Fruit fly (Drosophila melanogaster) whole organism, embryonic: Measurements from ENCODE around the gene CG17816.

Source experiments
- Asciz ChIP-seq: fragments of 200-800 bp; sonication (Bioruptor generic); optimal IDR thresholded peaks from 2 replicates; lab custom pipeline; 2017; ENCODE audit warnings: missing biosample characterization, mild to moderate bottlenecking, missing genetic modification characterization, missing genetic modification reagents
- B-H2 ChIP-seq: fragments of 200-800 bp; sonication (Bioruptor generic); optimal IDR thresholded peaks from 2 replicates; lab custom pipeline; 2018; ENCODE audit warnings: missing biosample characterization, mild to moderate bottlenecking, missing genetic modification characterization
- Bdp1 ChIP-seq: fragments of 200-800 bp; sonication (Bioruptor generic); optimal IDR thresholded peaks from 3 replicates; lab custom pipeline; 2016; ENCODE audit warnings: missing biosample characterization, missing genetic modification characterization
- Bgb ChIP-seq: fragments of 200-800 bp; sonication (Bioruptor generic); IDR thresholded peaks from 2 replicates; pipeline ENCODE4 v1.3.6; 2022; ENCODE audit warnings: missing biosample characterization, missing genetic modification characterization; ENCODE audit not compliant: partially characterized antibody
- Bteb2 ChIP-seq: fragments of 200-800 bp; sonication (Bioruptor generic); optimal IDR thresholded peaks from 2 replicates; lab custom pipeline; 2016; ENCODE audit warnings: missing biosample characterization, missing genetic modification characterization
- CG10267 ChIP-seq: fragments of 200-800 bp; sonication (Bioruptor generic); optimal IDR thresholded peaks from 2 replicates; lab custom pipeline; 2018; ENCODE audit warnings: missing biosample characterization, mild to moderate bottlenecking, missing genetic modification characterization, moderate library complexity
- CG10654 ChIP-seq: fragments of 200-800 bp; sonication (Bioruptor generic); optimal IDR thresholded peaks from 2 replicates; lab custom pipeline; 2016; ENCODE audit warnings: missing biosample characterization, missing genetic modification characterization
- CG12744 ChIP-seq: fragments of 200-800 bp; sonication (Bioruptor generic); optimal IDR thresholded peaks from 2 replicates; lab custom pipeline; 2016; ENCODE audit warnings: missing biosample characterization, missing genetic modification characterization
- CG16813 ChIP-seq: fragments of 200-800 bp; sonication (Bioruptor generic); IDR thresholded peaks from 3 replicates; pipeline ENCODE4 v1.3.6; 2022; ENCODE audit warnings: missing biosample characterization, missing genetic modification characterization; ENCODE audit not compliant: partially characterized antibody
- CG16863 ChIP-seq: fragments of 200-800 bp; sonication (Bioruptor generic); optimal IDR thresholded peaks from 3 replicates; lab custom pipeline; 2016; ENCODE audit warnings: missing biosample characterization, missing genetic modification characterization
- CG17359 ChIP-seq: fragments of 200-800 bp; sonication (Bioruptor generic); optimal IDR thresholded peaks from 3 replicates; lab custom pipeline; 2018; ENCODE audit warnings: missing biosample characterization, mild to moderate bottlenecking, missing genetic modification characterization, moderate library complexity
- CG17568 ChIP-seq: fragments of 200-800 bp; sonication (Bioruptor generic); optimal IDR thresholded peaks from 2 replicates; lab custom pipeline; 2018; ENCODE audit warnings: missing biosample characterization, mild to moderate bottlenecking, missing genetic modification characterization, moderate library complexity
- CG18011 ChIP-seq: fragments of 200-800 bp; sonication (Bioruptor generic); optimal IDR thresholded peaks from 2 replicates; lab custom pipeline; 2017; ENCODE audit warnings: missing biosample characterization, missing genetic modification characterization, mild to moderate bottlenecking, moderate library complexity, missing genotype
- CG31365 ChIP-seq: fragments of 200-800 bp; sonication (Bioruptor generic); optimal IDR thresholded peaks from 2 replicates; lab custom pipeline; 2018; ENCODE audit warnings: missing biosample characterization, mild to moderate bottlenecking, missing genetic modification characterization
- CG3407 ChIP-seq: fragments of 200-800 bp; sonication (Bioruptor generic); optimal IDR thresholded peaks from 2 replicates; lab custom pipeline; 2018; ENCODE audit warnings: missing biosample characterization, mild to moderate bottlenecking, missing genetic modification characterization
- CG4328 ChIP-seq: fragments of 200-800 bp; sonication (Bioruptor generic); optimal IDR thresholded peaks from 3 replicates; lab custom pipeline; 2017; ENCODE audit warnings: missing biosample characterization, missing genetic modification reagents, missing genetic modification characterization
- CG4617 ChIP-seq: fragments of 200-800 bp; sonication (Bioruptor generic); optimal IDR thresholded peaks from 3 replicates; lab custom pipeline; 2016; ENCODE audit warnings: missing biosample characterization, missing genetic modification characterization, borderline replicate concordance
- CG6791 ChIP-seq: fragments of 200-800 bp; sonication (Bioruptor generic); IDR thresholded peaks from 3 replicates; pipeline ENCODE4 v1.3.6; 2022; ENCODE audit warnings: missing biosample characterization, missing genetic modification characterization; ENCODE audit not compliant: partially characterized antibody
- CG8359 ChIP-seq: fragments of 200-800 bp; sonication (Bioruptor generic); optimal IDR thresholded peaks from 2 replicates; lab custom pipeline; 2017; ENCODE audit warnings: missing biosample characterization, mild to moderate bottlenecking, missing genetic modification characterization, borderline replicate concordance
- CrebB ChIP-seq: fragments of 200-800 bp; sonication (Bioruptor generic); optimal IDR thresholded peaks from 3 replicates; lab custom pipeline; 2018; ENCODE audit warnings: missing biosample characterization, mild to moderate bottlenecking, missing genetic modification characterization
- Dref ChIP-seq: fragments of 200-800 bp; sonication (Bioruptor generic); IDR thresholded peaks from 2 replicates; pipeline ENCODE4 v1.3.6; 2022; ENCODE audit warnings: missing biosample characterization, missing genetic modification characterization
- Eip74EF ChIP-seq, 2 experiments: fragments of 200-800 bp in 1 of 2; fragments of >200 bp in 1 of 2; sonication (Bioruptor generic) in 1 of 2; optimal IDR thresholded peaks; 2 replicates each; lab custom pipeline; 2017 to 2019; ENCODE audit warnings: missing biosample characterization in 2 of 2, missing genetic modification characterization in 2 of 2, mild to moderate bottlenecking in 1 of 2, moderate library complexity in 1 of 2
- Hr51 ChIP-seq, 2 experiments: fragments of 200-800 bp; sonication (Bioruptor generic); optimal IDR thresholded peaks; 2 replicates in 1 of 2; 3 replicates in 1 of 2; lab custom pipeline; 2016 to 2018; ENCODE audit warnings: missing biosample characterization in 2 of 2, missing genetic modification characterization in 2 of 2, mild to moderate bottlenecking in 1 of 2, moderate library complexity in 1 of 2
- Hsf ChIP-seq: fragments of 200-800 bp; sonication (Bioruptor generic); optimal IDR thresholded peaks from 3 replicates; lab custom pipeline; 2016; ENCODE audit warnings: missing biosample characterization, missing genetic modification characterization
- Lim3 ChIP-seq: fragments of 200-800 bp; sonication (Bioruptor generic); IDR thresholded peaks from 2 replicates; pipeline ENCODE4 v1.3.6; 2022; ENCODE audit warnings: missing biosample characterization, missing genetic modification characterization
- Max ChIP-seq: fragments of 200-800 bp; sonication (Bioruptor generic); optimal IDR thresholded peaks from 2 replicates; lab custom pipeline; 2016; ENCODE audit warnings: missing biosample characterization, mild to moderate bottlenecking, missing genetic modification characterization
- PHDP ChIP-seq: fragments of 200-800 bp; sonication (Bioruptor generic); optimal IDR thresholded peaks from 3 replicates; lab custom pipeline; 2018; ENCODE audit warnings: missing biosample characterization, mild to moderate bottlenecking, missing genetic modification characterization, moderate library complexity
- Xrp1 ChIP-seq: fragments of 200-800 bp; sonication (Bioruptor generic); IDR thresholded peaks from 2 replicates; pipeline ENCODE4 v1.3.6; 2022; ENCODE audit warnings: missing biosample characterization, missing genetic modification characterization
- aop ChIP-seq: fragments of 200-800 bp; sonication (Bioruptor generic); IDR thresholded peaks from 2 replicates; pipeline ENCODE4 v1.3.6; 2022; ENCODE audit warnings: missing biosample characterization, missing genetic modification characterization
- az2 ChIP-seq: fragments of 200-800 bp; sonication (Bioruptor generic); optimal IDR thresholded peaks from 3 replicates; lab custom pipeline; 2016; ENCODE audit warnings: missing biosample characterization, missing genetic modification characterization
- cad ChIP-seq: fragments of >200 bp; optimal IDR thresholded peaks from 2 replicates; lab custom pipeline; 2017; ENCODE audit warnings: missing biosample characterization, missing genetic modification characterization
- cas ChIP-seq: fragments of 200-800 bp; sonication (Bioruptor generic); IDR thresholded peaks from 2 replicates; pipeline ENCODE4 v1.3.6; 2022; ENCODE audit warnings: missing biosample characterization, missing genetic modification characterization
- crol ChIP-seq: fragments of 200-800 bp; sonication (Bioruptor generic); IDR thresholded peaks from 2 replicates; pipeline ENCODE4 v1.3.6; 2022; ENCODE audit warnings: missing biosample characterization, missing genetic modification characterization
- da ChIP-seq: fragments of 200-800 bp; sonication (Bioruptor generic); optimal IDR thresholded peaks from 2 replicates; lab custom pipeline; 2016; ENCODE audit warnings: missing biosample characterization, missing genetic modification characterization
- exex ChIP-seq: fragments of 200-800 bp; sonication (Bioruptor generic); optimal IDR thresholded peaks from 4 replicates; lab custom pipeline; 2018; ENCODE audit warnings: missing biosample characterization, mild to moderate bottlenecking, missing genetic modification characterization, moderate library complexity
- fd3F ChIP-seq: fragments of 200-800 bp; sonication (Bioruptor generic); optimal IDR thresholded peaks from 2 replicates; lab custom pipeline; 2018; ENCODE audit warnings: missing biosample characterization, mild to moderate bottlenecking, missing genetic modification characterization, moderate library complexity
- gro ChIP-seq: fragments of 200-800 bp; sonication (Bioruptor generic); optimal IDR thresholded peaks from 2 replicates; lab custom pipeline; 2016; ENCODE audit warnings: missing biosample characterization, missing genetic modification characterization
- gt ChIP-seq: fragments of 200-800 bp; sonication (Bioruptor generic); IDR thresholded peaks from 2 replicates; pipeline ENCODE4 v1.3.6; 2022; ENCODE audit warnings: missing biosample characterization, missing genetic modification characterization
- hb ChIP-seq: fragments of 200-800 bp; sonication (Bioruptor generic); IDR thresholded peaks from 3 replicates; pipeline ENCODE4 v1.3.6; 2022; ENCODE audit warnings: missing biosample characterization, missing genetic modification characterization; ENCODE audit not compliant: partially characterized antibody
- her ChIP-seq: fragments of 200-800 bp; sonication (Bioruptor generic); optimal IDR thresholded peaks from 2 replicates; lab custom pipeline; 2016; ENCODE audit warnings: missing biosample characterization, missing genetic modification characterization
- hth ChIP-seq: fragments of >200 bp; optimal IDR thresholded peaks from 2 replicates; lab custom pipeline; 2017; ENCODE audit warnings: inconsistent platforms
- jing ChIP-seq: fragments of 200-800 bp; sonication (Bioruptor generic); optimal IDR thresholded peaks from 2 replicates; lab custom pipeline; 2018; ENCODE audit warnings: missing biosample characterization, mild to moderate bottlenecking, missing genetic modification characterization
- kay ChIP-seq: fragments of 200-800 bp; sonication (Bioruptor generic); optimal IDR thresholded peaks from 2 replicates; lab custom pipeline; 2016; ENCODE audit warnings: missing biosample characterization, missing genetic modification characterization
- nerfin-1 ChIP-seq: fragments of 200-800 bp; sonication (Bioruptor generic); optimal IDR thresholded peaks from 3 replicates; lab custom pipeline; 2019; ENCODE audit warnings: missing biosample characterization, mild to moderate bottlenecking, missing genetic modification characterization, moderate library complexity
- pnt ChIP-seq: fragments of 200-800 bp; sonication (Bioruptor generic); optimal IDR thresholded peaks from 3 replicates; lab custom pipeline; 2016; ENCODE audit warnings: missing biosample characterization, missing genetic modification characterization
- ranshi ChIP-seq: fragments of 200-800 bp; sonication (Bioruptor generic); IDR thresholded peaks from 2 replicates; pipeline ENCODE4 v1.3.6; 2022; ENCODE audit warnings: missing biosample characterization, missing genetic modification characterization
- repo ChIP-seq: fragments of 200-800 bp; sonication (Bioruptor generic); optimal IDR thresholded peaks from 2 replicates; lab custom pipeline; 2016; ENCODE audit warnings: missing biosample characterization, missing genetic modification characterization
- schlank ChIP-seq: fragments of 200-800 bp; sonication (Bioruptor generic); optimal IDR thresholded peaks from 2 replicates; lab custom pipeline; 2018; ENCODE audit warnings: missing biosample characterization, mild to moderate bottlenecking, missing genetic modification characterization
- tgo ChIP-seq: fragments of 200-800 bp; sonication (Bioruptor generic); IDR thresholded peaks from 3 replicates; pipeline ENCODE4 v1.3.6; 2022; ENCODE audit warnings: missing biosample characterization, missing genetic modification characterization
- toy ChIP-seq: fragments of 200-800 bp; sonication (Bioruptor generic); IDR thresholded peaks from 2 replicates; pipeline ENCODE4 v1.3.6; 2022; ENCODE audit warnings: missing biosample characterization, missing genetic modification characterization
- zen ChIP-seq: fragments of 200-800 bp; sonication (Bioruptor generic); optimal IDR thresholded peaks from 3 replicates; lab custom pipeline; 2018; ENCODE audit warnings: missing biosample characterization, mild to moderate bottlenecking, missing genetic modification characterization, moderate library complexity

CG17816 gene

dm6 chr3R:7886859-7887190 lies 292 bp upstream of the CG17816 start, which contains the start of gene ArgRS-m (continued):
- TF ChIP-seq CG6791 (GFP tag; lab: Robert Waterston, UW) (no peak), fd3F (GFP tag; lab: Kevin White, UChicago) (peak; percentile 37), exex (no peak), Xrp1 (GFP tag; lab: Robert Waterston, UW) (peak; percentile 16; the same call in 1 of the 2 replicates), pnt (no peak), CG3407 (GFP tag; lab: Kevin White, UChicago) (peak; percentile 25), Hr51 (GFP tag; optimal IDR thresholded peaks at IDR 0.05; lab: Kevin White, UChicago) (peak; percentile 38 to 55), toy (GFP tag; lab: Robert Waterston, UW) (0 out of 2 replicates have a peak, but pooled peaks have one; percentile 5), Max (GFP tag; lab: Kevin White, UChicago) (no peak), her (GFP tag; lab: Kevin White, UChicago) (peak; percentile 56), Bteb2 (GFP tag; lab: Kevin White, UChicago) (peak; percentile 63), Eip74EF (GFP tag; optimal IDR thresholded peaks at IDR 0.05; lab: Kevin White, UChicago) (no peak), Bdp1 (peak; percentile 43), cas (GFP tag; lab: Robert Waterston, UW) (0 out of 2 replicates have a peak, but pooled peaks have one; percentile 10), B-H2 (GFP tag; lab: Kevin White, UChicago) (no peak), CG4617 (GFP tag; lab: Kevin White, UChicago) (peak; percentile 58), Asciz (no peak), CG10654 (GFP tag; lab: Kevin White, UChicago) (peak; percentile 20), CG31365 (no peak), PHDP (peak; percentile 53), gt (GFP tag; lab: Robert Waterston, UW) (no peak), jing (GFP tag; lab: Kevin White, UChicago) (no peak), ranshi (GFP tag; lab: Robert Waterston, UW) (no peak), CG4328 (no peak), da (GFP tag; lab: Kevin White, UChicago) (no peak), kay (GFP tag; lab: Kevin White, UChicago) (no peak), zen (tag; lab: Kevin White, UChicago) (peak; percentile 2), CG17568 (no peak), schlank (tag; lab: Kevin White, UChicago) (peak; percentile 42), az2 (no peak), hb (GFP tag; lab: Robert Waterston, UW) (no peak), hth (no peak), crol (GFP tag; lab: Robert Waterston, UW) (no peak), CG17359 (tag; lab: Kevin White, UChicago) (peak; percentile 30), cad (no peak), Lim3 (GFP tag; lab: Robert Waterston, UW) (no peak), CG12744 (peak; percentile 43), CG18011 (peak; percentile 23), repo (peak; percentile 26), CrebB (peak; percentile 63), CG16863 (peak; percentile 16), aop (GFP tag; lab: Robert Waterston, UW) (no peak), nerfin-1 (tag; lab: Kevin White, UChicago) (no peak), gro (GFP tag; lab: Kevin White, UChicago) (no peak), Dref (no peak), Bgb (GFP tag; lab: Robert Waterston, UW) (no peak), tgo (GFP tag; lab: Robert Waterston, UW) (no peak), Hsf (GFP tag; lab: Kevin White, UChicago) (peak; percentile 65), CG16813 (GFP tag; lab: Robert Waterston, UW) (no peak; the same call in 2 of the 3 replicates), CG10267 (tag; lab: Kevin White, UChicago) (peak; percentile 50), CG8359 (GFP tag; lab: Kevin White, UChicago) (no peak)
